Worm (Caenorhabditis elegans): ENCODE measurements around the gene lgc-27.

ce11 chrII:4604680-4605079 is 44.2 kb upstream of the lgc-27 start:
- TF ChIP-seq T07F8.4 (tag; optimal IDR thresholded peaks at IDR 0.05) (no peak), Y53F4B.3 (GFP tag; IDR thresholded peaks at IDR 0.05) (no peak), ets-4 (GFP tag; optimal IDR thresholded peaks at IDR 0.05) (no peak), F57C9.4 (tag; optimal IDR thresholded peaks at IDR 0.05) (no peak), gei-17 (GFP tag; optimal IDR thresholded peaks at IDR 0.05) (no peak)
